Fruit fly (Drosophila melanogaster) whole organism, embryonic: Measurements from ENCODE around the gene MED22.

Experiments used
- ATbp ChIP-seq: fragments of 200-800 bp; sonication (Bioruptor generic); optimal IDR thresholded peaks from 2 replicates; lab custom pipeline; 2017; ENCODE audit warnings: missing biosample characterization, mild to moderate bottlenecking, missing genetic modification characterization, missing genetic modification reagents
- Bteb2 ChIP-seq: fragments of 200-800 bp; sonication (Bioruptor generic); optimal IDR thresholded peaks from 2 replicates; lab custom pipeline; 2016; ENCODE audit warnings: missing biosample characterization, missing genetic modification characterization
- CG10267 ChIP-seq: fragments of 200-800 bp; sonication (Bioruptor generic); optimal IDR thresholded peaks from 2 replicates; lab custom pipeline; 2018; ENCODE audit warnings: missing biosample characterization, mild to moderate bottlenecking, missing genetic modification characterization, moderate library complexity
- CG13123 ChIP-seq: fragments of 200-800 bp; sonication (Bioruptor generic); optimal IDR thresholded peaks from 2 replicates; lab custom pipeline; 2016; ENCODE audit warnings: missing biosample characterization, missing genetic modification characterization
- CG14050 ChIP-seq: fragments of 200-800 bp; sonication (Bioruptor generic); IDR thresholded peaks from 3 replicates; pipeline ENCODE4 v1.3.6; 2022; ENCODE audit warnings: missing biosample characterization, missing genetic modification characterization
- CG14710 ChIP-seq: fragments of 200-800 bp; sonication (Bioruptor generic); optimal IDR thresholded peaks from 3 replicates; lab custom pipeline; 2019; ENCODE audit warnings: missing biosample characterization, mild to moderate bottlenecking, missing genetic modification characterization, moderate library complexity
- CG34224 ChIP-seq: fragments of 200-800 bp; sonication (Bioruptor generic); IDR thresholded peaks from 3 replicates; pipeline ENCODE4 v1.3.6; 2022; ENCODE audit warnings: missing biosample characterization, missing genetic modification characterization; ENCODE audit not compliant: partially characterized antibody
- CG34376 ChIP-seq: fragments of 200-800 bp; sonication (Bioruptor generic); optimal IDR thresholded peaks from 2 replicates; lab custom pipeline; 2018; ENCODE audit warnings: missing biosample characterization, mild to moderate bottlenecking, missing genetic modification characterization
- CG3838 ChIP-seq: fragments of 200-800 bp; sonication (Bioruptor generic); optimal IDR thresholded peaks from 3 replicates; lab custom pipeline; 2016; ENCODE audit warnings: missing biosample characterization, missing genetic modification characterization
- CG4424 ChIP-seq: fragments of 200-800 bp; sonication (Bioruptor generic); optimal IDR thresholded peaks from 3 replicates; lab custom pipeline; 2016; ENCODE audit warnings: missing biosample characterization, missing genetic modification characterization
- CG6791 ChIP-seq: fragments of 200-800 bp; sonication (Bioruptor generic); IDR thresholded peaks from 3 replicates; pipeline ENCODE4 v1.3.6; 2022; ENCODE audit warnings: missing biosample characterization, missing genetic modification characterization; ENCODE audit not compliant: partially characterized antibody
- CG7357 ChIP-seq: fragments of 200-800 bp; sonication (Bioruptor generic); IDR thresholded peaks from 3 replicates; pipeline ENCODE4 v1.3.6; 2022; ENCODE audit warnings: missing biosample characterization, missing genetic modification characterization
- CG7745 ChIP-seq: fragments of 200-800 bp; sonication (Bioruptor generic); optimal IDR thresholded peaks from 2 replicates; lab custom pipeline; 2018; ENCODE audit warnings: missing biosample characterization, mild to moderate bottlenecking, missing genetic modification characterization, moderate library complexity
- CG8281 ChIP-seq: fragments of 200-800 bp; sonication (Bioruptor generic); optimal IDR thresholded peaks from 2 replicates; lab custom pipeline; 2018; ENCODE audit warnings: missing biosample characterization, mild to moderate bottlenecking, missing genetic modification characterization, moderate library complexity
- D19A ChIP-seq: fragments of 200-800 bp; optimal IDR thresholded peaks from 3 replicates; lab custom pipeline; 2019; ENCODE audit warnings: missing biosample characterization, mild to moderate bottlenecking, missing genetic modification characterization, moderate library complexity
- Deaf1 ChIP-seq: fragments of 200-800 bp; optimal IDR thresholded peaks from 3 replicates; lab custom pipeline; 2019; ENCODE audit warnings: missing biosample characterization, mild to moderate bottlenecking, missing genetic modification characterization, moderate library complexity
- Dek ChIP-seq: fragments of 200-800 bp; sonication (Bioruptor generic); optimal IDR thresholded peaks from 3 replicates; lab custom pipeline; 2019; ENCODE audit warnings: missing biosample characterization, mild to moderate bottlenecking, missing genetic modification characterization, moderate library complexity
- ERR ChIP-seq: fragments of 200-800 bp; sonication (Bioruptor generic); optimal IDR thresholded peaks from 2 replicates; lab custom pipeline; 2016; ENCODE audit warnings: missing biosample characterization, missing genetic modification characterization
- H15 ChIP-seq: fragments of 200-800 bp; sonication (Bioruptor generic); IDR thresholded peaks from 3 replicates; pipeline ENCODE4 v1.3.6; 2022; ENCODE audit warnings: missing biosample characterization, missing genetic modification characterization
- HHEX ChIP-seq: fragments of 200-800 bp; sonication (Bioruptor generic); optimal IDR thresholded peaks from 3 replicates; lab custom pipeline; 2017; ENCODE audit warnings: missing biosample characterization, mild to moderate bottlenecking, missing genetic modification characterization, missing genetic modification reagents
- Kr ChIP-seq: fragments of 200-800 bp; sonication (Bioruptor generic); optimal IDR thresholded peaks from 2 replicates; lab custom pipeline; 2017; ENCODE audit warnings: missing biosample characterization, mild to moderate bottlenecking, missing genetic modification characterization
- Lhr ChIP-seq: fragments of 200-800 bp; sonication (Bioruptor generic); optimal IDR thresholded peaks from 3 replicates; lab custom pipeline; 2017; ENCODE audit warnings: mild to moderate bottlenecking, missing biosample characterization, missing genetic modification reagents, missing genetic modification characterization
- Lpt ChIP-seq: fragments of >200 bp; optimal IDR thresholded peaks from 2 replicates; lab custom pipeline; 2018; ENCODE audit warnings: missing biosample characterization, missing genetic modification characterization
- Mrtf ChIP-seq: fragments of 200-800 bp; sonication (Bioruptor generic); IDR thresholded peaks from 3 replicates; pipeline ENCODE4 v1.3.6; 2022; ENCODE audit warnings: missing biosample characterization, missing genetic modification characterization
- Side ChIP-seq: fragments of 200-800 bp; sonication (Bioruptor generic); optimal IDR thresholded peaks from 2 replicates; lab custom pipeline; 2016; ENCODE audit warnings: missing biosample characterization, missing genetic modification characterization
- Vsx1 ChIP-seq: fragments of 200-800 bp; sonication (Bioruptor generic); optimal IDR thresholded peaks from 2 replicates; lab custom pipeline; 2017; ENCODE audit warnings: missing biosample characterization, mild to moderate bottlenecking, missing genetic modification characterization, missing genetic modification reagents
- Xbp1 ChIP-seq: fragments of 200-800 bp; sonication (Bioruptor generic); optimal IDR thresholded peaks from 3 replicates; lab custom pipeline; 2016; ENCODE audit warnings: missing biosample characterization, mild to moderate bottlenecking, missing genetic modification characterization
- abd-A ChIP-seq: fragments of 200-800 bp; sonication (Bioruptor generic); optimal IDR thresholded peaks from 3 replicates; lab custom pipeline; 2019; ENCODE audit warnings: missing biosample characterization, mild to moderate bottlenecking, missing genetic modification characterization, moderate library complexity
- al ChIP-seq: fragments of 200-800 bp; sonication (Bioruptor generic); IDR thresholded peaks from 2 replicates; pipeline ENCODE4 v1.3.6; 2022; ENCODE audit warnings: missing biosample characterization, missing genetic modification characterization
- aop ChIP-seq: fragments of 200-800 bp; sonication (Bioruptor generic); IDR thresholded peaks from 2 replicates; pipeline ENCODE4 v1.3.6; 2022; ENCODE audit warnings: missing biosample characterization, missing genetic modification characterization
- bcd ChIP-seq: fragments of 200-800 bp; sonication (Bioruptor generic); optimal IDR thresholded peaks from 2 replicates; lab custom pipeline; 2017; ENCODE audit warnings: missing biosample characterization, mild to moderate bottlenecking, missing genetic modification characterization
- cas ChIP-seq: fragments of 200-800 bp; sonication (Bioruptor generic); IDR thresholded peaks from 2 replicates; pipeline ENCODE4 v1.3.6; 2022; ENCODE audit warnings: missing biosample characterization, missing genetic modification characterization
- crol ChIP-seq: fragments of 200-800 bp; sonication (Bioruptor generic); IDR thresholded peaks from 2 replicates; pipeline ENCODE4 v1.3.6; 2022; ENCODE audit warnings: missing biosample characterization, missing genetic modification characterization
- dpn ChIP-seq, 2 experiments: fragments of 200-800 bp; sonication (Bioruptor generic); optimal IDR thresholded peaks; 3 replicates each; lab custom pipeline; 2016; ENCODE audit warnings: missing biosample characterization in 2 of 2, missing genetic modification characterization in 2 of 2
- dysf ChIP-seq: fragments of 200-800 bp; sonication (Bioruptor generic); IDR thresholded peaks from 3 replicates; pipeline ENCODE4 v1.3.6; 2022; ENCODE audit warnings: missing biosample characterization, missing genetic modification characterization
- gro ChIP-seq: fragments of 200-800 bp; sonication (Bioruptor generic); optimal IDR thresholded peaks from 2 replicates; lab custom pipeline; 2016; ENCODE audit warnings: missing biosample characterization, missing genetic modification characterization
- hb ChIP-seq: fragments of 200-800 bp; sonication (Bioruptor generic); IDR thresholded peaks from 3 replicates; pipeline ENCODE4 v1.3.6; 2022; ENCODE audit warnings: missing biosample characterization, missing genetic modification characterization; ENCODE audit not compliant: partially characterized antibody
- jumu ChIP-seq: fragments of 200-800 bp; sonication (Bioruptor generic); optimal IDR thresholded peaks from 3 replicates; lab custom pipeline; 2016; ENCODE audit warnings: missing biosample characterization, missing genetic modification characterization
- lab ChIP-seq: fragments of 200-800 bp; sonication (Bioruptor generic); optimal IDR thresholded peaks from 3 replicates; lab custom pipeline; 2017; ENCODE audit warnings: missing biosample characterization, missing genetic modification characterization, mild to moderate bottlenecking, moderate library complexity, missing genetic modification reagents
- mam ChIP-seq: fragments of 200-800 bp; sonication (Bioruptor generic); optimal IDR thresholded peaks from 3 replicates; lab custom pipeline; 2016; ENCODE audit warnings: missing biosample characterization, missing genetic modification characterization
- phol ChIP-seq: fragments of 200-800 bp; sonication (Bioruptor generic); optimal IDR thresholded peaks from 3 replicates; lab custom pipeline; 2018; ENCODE audit warnings: missing biosample characterization, mild to moderate bottlenecking, missing genetic modification characterization, moderate library complexity
- repo ChIP-seq: fragments of 200-800 bp; sonication (Bioruptor generic); optimal IDR thresholded peaks from 2 replicates; lab custom pipeline; 2016; ENCODE audit warnings: missing biosample characterization, missing genetic modification characterization
- sens ChIP-seq: fragments of 200-800 bp; sonication (Bioruptor generic); peaks from one replicate; lab custom pipeline; 2016; ENCODE audit warnings: missing biosample characterization, missing genetic modification characterization
- slbo ChIP-seq: fragments of 200-800 bp; sonication (Bioruptor generic); IDR thresholded peaks from 2 replicates; pipeline ENCODE4 v1.3.6; 2022; ENCODE audit warnings: missing biosample characterization, missing genetic modification characterization
- slou ChIP-seq: fragments of 200-800 bp; sonication (Bioruptor generic); optimal IDR thresholded peaks from 3 replicates; lab custom pipeline; 2016; ENCODE audit warnings: missing biosample characterization, missing genetic modification characterization
- sr ChIP-seq: fragments of 200-800 bp; sonication (Bioruptor generic); IDR thresholded peaks from 3 replicates; pipeline ENCODE4 v1.3.6; 2022; ENCODE audit warnings: missing biosample characterization, missing genetic modification characterization
- tll ChIP-seq, 2 experiments: fragments of 200-800 bp in 1 of 2; fragments of >200 bp in 1 of 2; sonication (Bioruptor generic) in 1 of 2; optimal IDR thresholded peaks; 2 replicates each; lab custom pipeline; 2017 to 2019; ENCODE audit warnings: missing biosample characterization in 2 of 2, missing genetic modification characterization in 2 of 2, mild to moderate bottlenecking in 1 of 2, moderate library complexity in 1 of 2
- unc-4 ChIP-seq: fragments of 200-800 bp; sonication (Bioruptor generic); IDR thresholded peaks from 2 replicates; pipeline ENCODE4 v1.3.6; 2022; ENCODE audit warnings: missing biosample characterization, missing genetic modification characterization; ENCODE audit not compliant: partially characterized antibody
- z ChIP-seq: fragments of 200-800 bp; sonication (Bioruptor generic); IDR thresholded peaks from 3 replicates; pipeline ENCODE4 v1.3.6; 2022; ENCODE audit warnings: missing biosample characterization, missing genetic modification characterization
- zf30C ChIP-seq: fragments of 200-800 bp; sonication (Bioruptor generic); optimal IDR thresholded peaks from 3 replicates; lab custom pipeline; 2018; ENCODE audit warnings: missing biosample characterization, mild to moderate bottlenecking, missing genetic modification characterization

The MED22 gene

DNA sequence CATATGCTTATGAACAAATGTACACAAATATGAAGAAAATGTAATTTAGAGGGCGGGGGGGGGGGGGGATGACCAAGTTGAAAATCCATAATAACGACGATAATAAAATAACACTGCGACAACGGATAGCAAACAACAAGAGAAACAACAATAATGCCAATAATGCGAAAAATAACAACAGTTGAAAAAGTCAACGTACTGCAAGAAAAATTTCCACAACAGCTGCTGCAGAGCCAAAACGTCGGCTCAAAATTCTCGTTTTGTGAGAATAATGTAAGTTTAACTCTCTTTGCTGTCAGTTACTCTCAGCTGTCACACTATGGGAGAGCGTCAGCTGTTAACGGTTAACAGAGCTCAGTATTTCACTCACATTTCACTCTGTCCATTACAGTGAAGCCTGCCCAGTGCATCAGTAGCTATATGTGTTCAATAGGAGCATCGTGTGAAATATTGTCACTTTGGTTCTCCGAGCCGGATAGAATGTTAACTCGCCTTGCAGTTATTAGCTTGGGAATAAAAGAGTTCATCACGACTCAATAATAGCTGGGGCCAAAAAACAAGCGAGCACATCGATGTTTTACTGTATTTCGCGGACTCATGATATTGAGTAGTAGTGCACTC, 27.1 kb upstream of the MED22 start (continued):
- TF ChIP-seq CG3838 (peak; percentile 30), crol (GFP tag; lab: Robert Waterston, UW) (no peak), sens (peak; percentile 97), Bteb2 (GFP tag; lab: Kevin White, UChicago) (peak; percentile 62), mam (GFP tag; lab: Kevin White, UChicago) (peak; percentile 85), HHEX (GFP tag; lab: Kevin White, UChicago) (peak; percentile 73), hb (no peak), sr (GFP tag; lab: Robert Waterston, UW) (peak; percentile 7; the same call in 1 of the 3 replicates), jumu (peak; percentile 81), CG8281 (tag; lab: Kevin White, UChicago) (peak; percentile 52), gro (peak; percentile 78), Side (GFP tag; lab: Kevin White, UChicago) (peak; percentile 86), ATbp (GFP tag; lab: Kevin White, UChicago) (peak; percentile 77), Mrtf (peak; percentile 88), bcd (peak; percentile 63), abd-A (no peak), D19A (peak; percentile 59), CG34376 (GFP tag; lab: Kevin White, UChicago) (peak; percentile 21), tll (GFP tag; optimal IDR thresholded peaks at IDR 0.05; lab: Kevin White, UChicago) (no peak), Kr (GFP tag; lab: Kevin White, UChicago) (no peak), Xbp1 (peak; percentile 86), CG34224 (GFP tag; lab: Robert Waterston, UW) (no peak), CG13123 (GFP tag; lab: Kevin White, UChicago) (peak; percentile 39), Lhr (GFP tag; lab: Kevin White, UChicago) (no peak), lab (GFP tag; lab: Kevin White, UChicago) (peak; percentile 87), CG14710 (tag; lab: Kevin White, UChicago) (peak; percentile 57), CG6791 (GFP tag; lab: Robert Waterston, UW) (no peak), repo (peak; percentile 60), CG4424 (GFP tag; lab: Kevin White, UChicago) (peak; percentile 73), CG7357 (GFP tag; lab: Robert Waterston, UW) (peak; percentile 47; the same call in 1 of the 3 replicates), al (peak; percentile 52; the same call in 1 of the 2 replicates), ERR (GFP tag; lab: Kevin White, UChicago) (peak; percentile 69), slou (GFP tag; lab: Kevin White, UChicago) (peak; percentile 44), Dek (peak; percentile 62), z (peak; percentile 96), cas (GFP tag; lab: Robert Waterston, UW) (no peak), zf30C (no peak), phol (tag; lab: Kevin White, UChicago) (peak; percentile 77), dysf (GFP tag; lab: Robert Waterston, UW) (peak; percentile 89), Deaf1 (tag; lab: Kevin White, UChicago) (peak; percentile 43), H15 (GFP tag; lab: Robert Waterston, UW) (peak; percentile 67; the same call in 2 of the 3 replicates), aop (GFP tag; lab: Robert Waterston, UW) (no peak), CG14050 (GFP tag; lab: Robert Waterston, UW) (peak; percentile 64), CG10267 (tag; lab: Kevin White, UChicago) (peak; percentile 57), unc-4 (no peak), CG7745 (tag; lab: Kevin White, UChicago) (no peak), Vsx1 (GFP tag; lab: Kevin White, UChicago) (peak; percentile 26), Lpt (GFP tag; lab: Kevin White, UChicago) (no peak), slbo (peak; percentile 84), dpn (GFP tag; optimal IDR thresholded peaks at IDR 0.05; lab: Kevin White, UChicago) (peak; percentile 75 to 91)
